Fruit fly (Drosophila melanogaster): Measurements from ENCODE around the gene CG1924.

Gene CG1924

DNA sequence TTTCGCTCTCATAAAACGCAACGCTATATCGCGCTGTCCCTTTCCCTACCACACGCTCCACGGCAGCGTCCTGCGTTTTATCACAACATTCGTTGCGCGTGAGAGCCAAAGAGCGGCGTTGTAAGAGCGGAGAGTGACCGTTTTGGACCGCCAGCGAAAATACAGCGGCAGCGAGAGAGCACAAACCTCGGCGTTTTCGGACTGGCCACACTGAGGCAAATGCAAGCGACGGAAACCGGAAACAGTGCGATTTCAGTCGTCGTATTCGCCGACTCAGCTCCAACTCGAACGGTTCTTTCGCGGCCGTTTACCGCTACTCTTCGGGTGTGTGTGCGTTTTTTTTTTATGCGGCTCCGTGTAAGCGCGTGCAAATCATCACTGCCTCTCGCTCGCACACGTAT, 25.1 kb upstream of the CG1924 start (continued):
- no peak for TF ChIP-seq CG3838 (GFP tag; optimal IDR thresholded peaks at IDR 0.05)
- no peak; the same call in 1 of the 2 replicates for TF ChIP-seq Ada2b (GFP tag; IDR thresholded peaks at IDR 0.05)
- TF ChIP-seq bigmax (GFP tag; optimal IDR thresholded peaks at IDR 0.05) = peak; percentile 58
- TF ChIP-seq CG3847 (GFP tag; IDR thresholded peaks at IDR 0.05) = peak; percentile 37; the same call in 1 of the 2 replicates
- TF ChIP-seq CG9215 (GFP tag; IDR thresholded peaks at IDR 0.05) = no peak
- peak in 1 of 2 experiments; percentile 61 for TF ChIP-seq bsh (GFP tag; optimal IDR thresholded peaks at IDR 0.05)
- peak; percentile 37 for TF ChIP-seq CG9817 (tag; optimal IDR thresholded peaks at IDR 0.05)
- no peak for TF ChIP-seq exex (tag; optimal IDR thresholded peaks at IDR 0.05)
- peak; percentile 82 for TF ChIP-seq Mes4 (GFP tag; optimal IDR thresholded peaks at IDR 0.05)
- peak; percentile 34; the same call in 1 of the 2 replicates for TF ChIP-seq MBD-R2 (GFP tag; IDR thresholded peaks at IDR 0.05)
- peak; percentile 56 for TF ChIP-seq CG18764 (GFP tag; optimal IDR thresholded peaks at IDR 0.05)
- peak; percentile 44; the same call in 1 of the 2 replicates for TF ChIP-seq CG4730 (GFP tag; IDR thresholded peaks at IDR 0.05)
- TF ChIP-seq repo (GFP tag; optimal IDR thresholded peaks at IDR 0.05) = peak; percentile 50
- peak; percentile 3 for TF ChIP-seq CG7928 (GFP tag; optimal IDR thresholded peaks at IDR 0.05)
- TF ChIP-seq CG31224 (GFP tag; IDR thresholded peaks at IDR 0.05) = 0 out of 2 replicates have a peak, but pooled peaks have one; percentile 26
- TF ChIP-seq knrl (GFP tag; IDR thresholded peaks at IDR 0.05; ENCODE audit: partially characterized antibody) = no peak
- TF ChIP-seq pita (GFP tag; optimal IDR thresholded peaks at IDR 0.05) = no peak
- peak; percentile 89 to 97 for TF ChIP-seq Trl (optimal IDR thresholded peaks at IDR 0.05)
- TF ChIP-seq Trl (GFP tag; optimal IDR thresholded peaks at IDR 0.05) = peak; percentile 80
- peak; percentile 76 for TF ChIP-seq CG1233 (GFP tag; optimal IDR thresholded peaks at IDR 0.05)
- peak; percentile 46 for TF ChIP-seq Scr (GFP tag; IDR thresholded peaks at IDR 0.05; ENCODE audit: partially characterized antibody)
- TF ChIP-seq tgo (GFP tag; IDR thresholded peaks at IDR 0.05) = peak; percentile 54; the same call in 2 of the 3 replicates
- peak; percentile 77 for TF ChIP-seq CG1603 (tag; optimal IDR thresholded peaks at IDR 0.05)
- peak in 1 of 3 experiments; percentile 20 for TF ChIP-seq lola (GFP tag; optimal IDR thresholded peaks at IDR 0.05)
- TF ChIP-seq da (GFP tag; optimal IDR thresholded peaks at IDR 0.05) = no peak
- peak; percentile 78; the same call in 2 of the 3 replicates for TF ChIP-seq CG2199 (GFP tag; IDR thresholded peaks at IDR 0.05)
- no peak for TF ChIP-seq CG8924 (tag; optimal IDR thresholded peaks at IDR 0.05)
- TF ChIP-seq CG13287 (GFP tag; IDR thresholded peaks at IDR 0.05; ENCODE audit: partially characterized antibody) = peak; percentile 60; the same call in 1 of the 2 replicates
- TF ChIP-seq CG11723 (GFP tag; optimal IDR thresholded peaks at IDR 0.05) = peak; percentile 80
- TF ChIP-seq CG14014 (GFP tag; IDR thresholded peaks at IDR 0.05) = peak; percentile 54; the same call in 1 of the 2 replicates
- TF ChIP-seq CG15011 (GFP tag; optimal IDR thresholded peaks at IDR 0.05) = peak; percentile 59
- TF ChIP-seq cg (GFP tag; optimal IDR thresholded peaks at IDR 0.05) = peak; percentile 62
- no peak for TF ChIP-seq CG4617 (GFP tag; optimal IDR thresholded peaks at IDR 0.05; ENCODE audit: borderline replicate concordance)
- peak; percentile 54 for TF ChIP-seq CG16863 (GFP tag; optimal IDR thresholded peaks at IDR 0.05)
- TF ChIP-seq Hr3 (GFP tag; optimal IDR thresholded peaks at IDR 0.05) = peak; percentile 8
- peak; percentile 65 for TF ChIP-seq Antp (GFP tag; optimal IDR thresholded peaks at IDR 0.05)
- peak; percentile 44; the same call in 1 of the 2 replicates for TF ChIP-seq H2.0 (GFP tag; IDR thresholded peaks at IDR 0.05)
- TF ChIP-seq vvl (GFP tag; IDR thresholded peaks at IDR 0.05) = peak; percentile 84
- TF ChIP-seq PHDP (tag; optimal IDR thresholded peaks at IDR 0.05) = peak; percentile 80
- TF ChIP-seq CG1602 (GFP tag; optimal IDR thresholded peaks at IDR 0.05) = no peak
- TF ChIP-seq inv (GFP tag; IDR thresholded peaks at IDR 0.05; ENCODE audit: partially characterized antibody) = no peak; the same call in 1 of the 2 replicates
- peak; percentile 58; the same call in 2 of the 3 replicates for TF ChIP-seq ase (GFP tag; IDR thresholded peaks at IDR 0.05)
- TF ChIP-seq CG31441 (GFP tag; IDR thresholded peaks at IDR 0.05) = peak; percentile 51
- TF ChIP-seq CG17186 (GFP tag; optimal IDR thresholded peaks at IDR 0.05) = peak; percentile 54
- TF ChIP-seq Hand (GFP tag; optimal IDR thresholded peaks at IDR 0.05) = peak; percentile 67
- peak; percentile 72; the same call in 2 of the 3 replicates for TF ChIP-seq Dbx (GFP tag; IDR thresholded peaks at IDR 0.05)
- TF ChIP-seq Stat92E (GFP tag; optimal IDR thresholded peaks at IDR 0.05) = peak in 1 of 3 experiments; percentile 70
- TF ChIP-seq bowl (GFP tag; IDR thresholded peaks at IDR 0.05) = no peak; the same call in 1 of the 2 replicates
- TF ChIP-seq Side (GFP tag; optimal IDR thresholded peaks at IDR 0.05) = peak; percentile 79
- peak; percentile 43; the same call in 1 of the 2 replicates for TF ChIP-seq CG11696 (GFP tag; IDR thresholded peaks at IDR 0.05)

Measured in whole organism, embryonic.